Worm (Caenorhabditis elegans): ENCODE data around the gene srf-3.

ce11 chrIV:12836208-12836607 lies 13.1 kb upstream of the srf-3 start, which contains the start of gene M02B1.3:
- TF ChIP-seq ceh-82 (tag; optimal IDR thresholded peaks at IDR 0.05) (no peak), ama-1 (optimal IDR thresholded peaks at IDR 0.05) (no peak), blmp-1 (tag; optimal IDR thresholded peaks at IDR 0.05) (no peak), efl-1 (optimal IDR thresholded peaks at IDR 0.05) (no peak), efl-1 (GFP tag; optimal IDR thresholded peaks at IDR 0.05 in 1 of 2) (no peak), tbx-2 (tag; optimal IDR thresholded peaks at IDR 0.05) (no peak), ztf-11 (tag; optimal IDR thresholded peaks at IDR 0.05) (no peak), elt-2 (tag; optimal IDR thresholded peaks at IDR 0.05) (no peak), nhr-77 (tag; optimal IDR thresholded peaks at IDR 0.05) (no peak), nhr-237 (tag; optimal IDR thresholded peaks at IDR 0.05) (no peak), nhr-90 (tag; optimal IDR thresholded peaks at IDR 0.05; ENCODE audit: poor library complexity) (no peak), mdl-1 (tag; optimal IDR thresholded peaks at IDR 0.05) (no peak)
